Worm (Caenorhabditis elegans) whole organism, L3 larva: ENCODE measurements around the gene fat-5.
A peak's percentile ranks its signal among the peaks of the same experiment; 100 is the strongest.

Experiments used
- ZK546.5 ChIP-seq: sonication (generic microtip); optimal IDR thresholded peaks from 2 replicates; lab custom pipeline; 2017; ENCODE audit warnings: missing biosample characterization, missing genetic modification characterization
- aly-2 ChIP-seq: fragments of 150-350 bp; optimal IDR thresholded peaks from 2 replicates; lab custom pipeline; 2014; ENCODE audit warnings: missing biosample characterization, missing genetic modification characterization
- ceh-16 ChIP-seq: sonication (generic microtip); optimal IDR thresholded peaks from 2 replicates; lab custom pipeline; 2017; ENCODE audit warnings: missing biosample characterization, missing genetic modification characterization
- ceh-28 ChIP-seq: fragments of 150-350 bp; optimal IDR thresholded peaks from 2 replicates; lab custom pipeline; 2014; ENCODE audit warnings: missing biosample characterization, missing genetic modification reagents, missing genetic modification characterization
- ceh-82 ChIP-seq: fragments of 150-350 bp; optimal IDR thresholded peaks from 2 replicates; lab custom pipeline; 2014; ENCODE audit warnings: missing biosample characterization, missing genetic modification characterization
- ceh-9 ChIP-seq: sonication (generic microtip); optimal IDR thresholded peaks from 2 replicates; lab custom pipeline; 2018; ENCODE audit warnings: missing biosample characterization, missing genetic modification characterization
- daf-12 ChIP-seq: fragments of 150-350 bp; optimal IDR thresholded peaks from 2 replicates; lab custom pipeline; 2014; ENCODE audit warnings: missing biosample characterization, missing genetic modification reagents, missing genetic modification characterization
- egl-27 ChIP-seq: sonication (generic microtip); optimal IDR thresholded peaks from 4 replicates; lab custom pipeline; 2017; ENCODE audit warnings: missing biosample characterization, missing genetic modification reagents, missing genetic modification characterization
- egl-5 ChIP-seq: fragments of 150-350 bp; optimal IDR thresholded peaks from 2 replicates; lab custom pipeline; 2017; ENCODE audit warnings: missing biosample characterization, missing genetic modification reagents, missing genetic modification characterization, inconsistent platforms
- elt-1 ChIP-seq: fragments of 150-350 bp; optimal IDR thresholded peaks from 2 replicates; lab custom pipeline; 2014; ENCODE audit warnings: missing biosample characterization, missing genetic modification characterization
- elt-2 ChIP-seq: sonication (generic microtip); optimal IDR thresholded peaks from 2 replicates; lab custom pipeline; 2016; ENCODE audit warnings: missing genetic modification reagents, mild to moderate bottlenecking, missing genetic modification characterization, missing compliant biosample characterization
- eor-1 ChIP-seq, 2 experiments: fragments of 150-350 bp; optimal IDR thresholded peaks; 2 replicates each; lab custom pipeline; 2014 to 2018; ENCODE audit warnings: missing biosample characterization in 2 of 2, missing genetic modification characterization in 2 of 2
- fkh-2 ChIP-seq: fragments of 150-350 bp; optimal IDR thresholded peaks from 2 replicates; lab custom pipeline; 2014; ENCODE audit warnings: missing biosample characterization, missing genetic modification reagents, missing genetic modification characterization
- hmg-11 ChIP-seq: sonication (generic microtip); optimal IDR thresholded peaks from 2 replicates; lab custom pipeline; 2016; ENCODE audit warnings: missing genetic modification characterization, missing compliant biosample characterization
- jun-1 ChIP-seq: fragments of 150-350 bp; optimal IDR thresholded peaks from 2 replicates; lab custom pipeline; 2014; ENCODE audit warnings: missing biosample characterization, missing genetic modification reagents, missing genetic modification characterization
- lin-15B ChIP-seq: fragments of 150-350 bp; optimal IDR thresholded peaks from 2 replicates; lab custom pipeline; 2014; ENCODE audit warnings: missing biosample characterization, missing genetic modification characterization
- lin-39 ChIP-seq: fragments of 150-350 bp; optimal IDR thresholded peaks from 2 replicates; lab custom pipeline; 2018; ENCODE audit warnings: missing biosample characterization, missing genetic modification reagents, missing genetic modification characterization
- lsy-12 ChIP-seq: sonication (generic microtip); optimal IDR thresholded peaks from 2 replicates; lab custom pipeline; 2016; ENCODE audit warnings: mild to moderate bottlenecking, missing genetic modification characterization, missing compliant biosample characterization
- mdl-1 ChIP-seq: fragments of 150-350 bp; optimal IDR thresholded peaks from 2 replicates; lab custom pipeline; 2014; ENCODE audit warnings: missing biosample characterization, missing genetic modification characterization
- mml-1 ChIP-seq: fragments of 150-350 bp; sonication (generic microtip); optimal IDR thresholded peaks from 3 replicates; lab custom pipeline; 2014; ENCODE audit warnings: missing biosample characterization, missing genetic modification characterization
- nfya-1 ChIP-seq: sonication (generic microtip); optimal IDR thresholded peaks from 2 replicates; lab custom pipeline; 2017; ENCODE audit warnings: missing genetic modification characterization, mild to moderate bottlenecking, missing compliant biosample characterization, antibody characterized with exemption, moderate library complexity; ENCODE audit not compliant: insufficient read depth
- nhr-11 ChIP-seq: fragments of 150-350 bp; optimal IDR thresholded peaks from 2 replicates; lab custom pipeline; 2014; ENCODE audit warnings: missing biosample characterization, missing genetic modification characterization
- nhr-237 ChIP-seq: fragments of 150-350 bp; optimal IDR thresholded peaks from 2 replicates; lab custom pipeline; 2014; ENCODE audit warnings: missing biosample characterization, missing genetic modification characterization
- nhr-25 ChIP-seq: sonication (generic microtip); optimal IDR thresholded peaks from 2 replicates; lab custom pipeline; 2017; ENCODE audit warnings: missing biosample characterization, missing genetic modification characterization
- nhr-28 ChIP-seq: fragments of 150-350 bp; optimal IDR thresholded peaks from 2 replicates; lab custom pipeline; 2014; ENCODE audit warnings: missing biosample characterization, missing genetic modification characterization
- nhr-43 ChIP-seq: sonication (generic microtip); optimal IDR thresholded peaks from 2 replicates; lab custom pipeline; 2016; ENCODE audit warnings: mild to moderate bottlenecking, missing genetic modification characterization, missing compliant biosample characterization; ENCODE audit not compliant: poor library complexity, severe bottlenecking
- nhr-77 ChIP-seq: fragments of 150-350 bp; optimal IDR thresholded peaks from 2 replicates; lab custom pipeline; 2014; ENCODE audit warnings: missing biosample characterization, missing genetic modification characterization
- pha-4 ChIP-seq: fragments of 150-350 bp; optimal IDR thresholded peaks from 2 replicates; lab custom pipeline; 2014; ENCODE audit warnings: missing biosample characterization, missing genetic modification reagents, missing genetic modification characterization
- sea-2 ChIP-seq: fragments of 150-350 bp; sonication (generic microtip); optimal IDR thresholded peaks from 4 replicates; lab custom pipeline; 2014; ENCODE audit warnings: missing biosample characterization, missing genetic modification reagents, missing genetic modification characterization
- skn-1 ChIP-seq: fragments of 150-350 bp; optimal IDR thresholded peaks from 2 replicates; lab custom pipeline; 2014; ENCODE audit warnings: missing biosample characterization, missing genetic modification characterization
- snpc-4 ChIP-seq: fragments of 150-350 bp; optimal IDR thresholded peaks from 2 replicates; lab custom pipeline; 2014; ENCODE audit warnings: missing biosample characterization, missing genetic modification characterization
- tbx-2 ChIP-seq: sonication (generic microtip); optimal IDR thresholded peaks from 2 replicates; lab custom pipeline; 2016; ENCODE audit warnings: mild to moderate bottlenecking, missing genetic modification characterization, missing compliant biosample characterization
- unc-39 ChIP-seq: sonication (generic microtip); optimal IDR thresholded peaks from 4 replicates; lab custom pipeline; 2017; ENCODE audit warnings: missing biosample characterization, missing genetic modification characterization
- unc-62 ChIP-seq: fragments of 150-350 bp; sonication (generic microtip); optimal IDR thresholded peaks from 4 replicates; lab custom pipeline; 2014; ENCODE audit warnings: missing biosample characterization, missing genetic modification reagents, missing genetic modification characterization
- zag-1 ChIP-seq: fragments of 150-350 bp; optimal IDR thresholded peaks from 2 replicates; lab custom pipeline; 2014; ENCODE audit warnings: missing biosample characterization, missing genetic modification characterization
- ztf-4 ChIP-seq: fragments of 150-350 bp; optimal IDR thresholded peaks from 2 replicates; lab custom pipeline; 2014; ENCODE audit warnings: missing biosample characterization, missing genetic modification characterization

The fat-5 gene

DNA sequence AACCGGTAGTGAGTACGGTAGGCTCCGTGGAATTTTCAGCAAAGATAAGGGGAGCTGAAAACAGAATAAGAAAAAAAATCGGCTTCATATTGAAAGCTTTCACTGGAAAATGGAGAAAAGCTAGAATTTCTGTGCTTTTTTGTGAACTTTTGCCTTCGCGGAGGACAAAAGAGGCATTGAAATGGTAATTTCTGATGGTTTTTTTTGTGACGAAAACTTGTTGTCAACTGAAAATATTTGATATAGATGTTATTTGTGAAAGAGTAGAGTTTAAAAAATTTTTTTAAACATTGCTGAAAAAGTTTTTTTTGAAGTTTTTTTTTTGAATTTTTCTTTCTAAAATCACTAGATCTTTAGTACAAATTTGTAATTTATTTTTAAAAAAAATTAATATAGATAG is 38.0 kb upstream of the fat-5 start, which contains the start of gene F59A1.18:
Gene F59A1.18, minus strand, starts transcription at position 101 of the 400 bp plus-strand sequence.
- TF ChIP-seq elt-2 (tag; lab: Kevin White, UChicago) (no peak), daf-12 (no peak), nhr-43 (no peak), unc-62 (GFP tag; lab: Kevin White, UChicago) (no peak), fkh-2 (tag; lab: Kevin White, UChicago) (no peak), aly-2 (tag; lab: Kevin White, UChicago) (no peak), egl-5 (no peak), nhr-25 (no peak), nhr-237 (tag; lab: Kevin White, UChicago) (no peak), sea-2 (no peak), tbx-2 (tag; lab: Kevin White, UChicago) (no peak), ceh-28 (no peak), pha-4 (no peak), ZK546.5 (no peak), hmg-11 (tag; lab: Kevin White, UChicago) (no peak), nhr-77 (tag; lab: Kevin White, UChicago) (no peak), ceh-16 (tag; lab: Kevin White, UChicago) (no peak), jun-1 (tag; lab: Kevin White, UChicago) (no peak), skn-1 (tag; lab: Kevin White, UChicago) (no peak)

DNA sequence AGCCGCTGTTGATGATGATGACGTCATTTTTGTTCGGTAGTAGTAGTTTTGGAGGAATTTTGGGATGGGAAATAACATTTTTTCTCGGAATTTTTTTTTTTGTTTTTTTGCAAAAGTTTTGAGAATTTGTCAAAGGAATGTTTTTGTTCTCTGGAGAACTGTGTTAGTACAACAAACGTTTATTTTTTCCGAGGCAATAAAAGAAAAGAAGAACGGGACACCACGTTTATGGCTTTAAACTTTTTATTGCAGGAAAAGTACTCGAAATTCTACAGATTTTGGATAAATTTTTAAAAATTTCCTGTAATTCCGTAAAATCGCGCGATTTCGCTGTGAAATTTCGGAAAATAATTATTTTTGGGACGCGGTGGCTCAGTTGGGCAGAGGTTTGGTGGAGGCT is 33.9 kb upstream of the fat-5 start, which contains the start of gene F59A1.13:
Gene F59A1.13, minus strand, starts transcription at position 101 of the 400 bp plus-strand sequence.
- TF ChIP-seq nhr-28: no peak
- TF ChIP-seq, all 47 proteins: peak for 0

DNA sequence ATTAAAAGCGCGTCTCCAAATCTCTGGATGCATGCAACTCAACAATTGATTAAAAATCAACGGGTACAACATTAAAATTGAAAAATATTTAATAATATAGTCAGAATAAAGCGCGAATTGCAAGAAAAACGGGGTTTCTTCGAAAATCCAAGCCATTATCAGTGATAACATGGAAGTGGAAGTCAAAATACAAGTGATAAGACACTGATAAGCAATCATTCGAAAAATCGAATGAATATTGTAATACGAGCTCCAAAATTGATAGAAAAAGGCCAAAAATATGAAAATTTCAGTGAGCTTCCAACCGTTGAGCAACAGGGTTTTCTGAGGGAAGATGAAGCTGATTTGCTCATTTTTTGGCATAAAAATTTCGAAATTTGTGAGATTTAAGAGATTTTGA is 30.5 kb upstream of the fat-5 start:
- TF ChIP-seq lin-15B (tag; lab: Kevin White, UChicago) (no peak), elt-2 (tag; lab: Kevin White, UChicago) (peak; percentile 47)

DNA sequence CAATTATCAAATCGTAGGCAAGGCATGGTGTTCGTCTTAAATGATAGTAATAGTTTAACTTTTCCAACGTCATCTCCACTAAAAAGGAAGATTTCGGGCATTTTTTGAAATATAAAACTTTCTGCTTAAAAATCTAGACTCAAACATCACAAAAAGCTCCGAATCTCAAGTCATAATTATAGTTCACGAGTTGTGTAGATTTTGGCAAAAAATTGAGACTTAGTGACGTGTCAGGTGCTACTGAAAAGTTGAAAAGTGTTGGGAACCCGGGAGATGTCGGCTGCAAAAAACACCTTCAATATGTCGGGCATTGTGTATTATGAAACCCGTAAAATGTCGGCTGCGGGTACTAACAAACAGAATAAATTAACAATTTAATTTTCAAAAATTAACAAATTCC is 29.0 kb upstream of the fat-5 start, which contains the start of gene Y26G10.1:
Gene Y26G10.1, minus strand, starts transcription at position 101 of the 400 bp plus-strand sequence.
- TF ChIP-seq lin-39 (no peak), lin-15B (tag; lab: Kevin White, UChicago) (no peak), fkh-2 (tag; lab: Kevin White, UChicago) (no peak), nfya-1 (tag; lab: Kevin White, UChicago) (no peak), nhr-77 (tag; lab: Kevin White, UChicago) (no peak), nhr-28 (no peak), zag-1 (tag; lab: Kevin White, UChicago) (no peak), snpc-4 (no peak)

DNA sequence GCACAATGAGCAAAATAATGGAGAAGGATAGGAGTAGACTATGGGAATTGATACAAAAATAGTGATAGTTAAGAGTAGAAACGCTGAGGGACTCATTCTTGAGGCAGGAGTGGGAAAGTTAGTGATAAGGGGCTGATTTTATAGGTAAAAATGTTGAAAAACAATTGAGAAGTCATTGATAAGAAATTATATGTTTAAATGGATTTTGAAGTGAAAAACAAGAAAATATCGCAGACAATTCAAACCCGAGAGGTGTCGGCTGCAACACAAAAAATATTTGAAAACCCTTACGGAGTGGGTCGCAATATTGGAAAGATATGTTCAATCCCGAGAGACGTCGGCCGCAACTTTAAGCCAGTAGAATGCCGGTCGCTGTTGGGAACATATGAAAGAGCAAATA is 28.1 kb upstream of the fat-5 start, which contains the start of gene spp-29:
Gene spp-29, minus strand, starts transcription at position 101 of the 400 bp plus-strand sequence.
- TF ChIP-seq elt-2 (tag; lab: Kevin White, UChicago): no peak
- TF ChIP-seq ceh-82 (tag; lab: Kevin White, UChicago): no peak
- no peak for TF ChIP-seq skn-1 (tag; lab: Kevin White, UChicago)
- TF ChIP-seq unc-39 (tag; lab: Kevin White, UChicago): no peak
- TF ChIP-seq zag-1 (tag; lab: Kevin White, UChicago): no peak
- no peak for TF ChIP-seq egl-27
- no peak for TF ChIP-seq nhr-43
- no peak for TF ChIP-seq nhr-28
- no peak for TF ChIP-seq nhr-237 (tag; lab: Kevin White, UChicago)

DNA sequence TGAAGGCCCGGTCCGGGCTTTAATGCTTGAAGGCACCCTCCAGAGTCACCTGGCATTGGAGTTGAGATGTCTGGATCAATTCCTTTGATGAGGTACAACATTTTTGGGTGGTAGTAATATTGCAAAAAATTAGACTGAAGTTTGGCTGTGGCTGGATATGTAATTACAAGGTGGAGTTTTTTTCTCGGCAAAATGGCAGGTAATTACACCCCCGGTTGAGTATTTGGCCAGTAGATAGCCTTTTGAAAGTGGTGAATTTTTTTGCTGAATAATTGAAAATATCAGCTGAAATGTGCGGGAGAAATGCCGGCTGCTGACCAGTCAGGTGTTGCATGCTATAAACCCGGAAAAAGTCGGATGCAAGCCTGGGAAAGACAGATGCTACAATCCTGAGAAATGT is 25.7 kb upstream of the fat-5 start, which contains the start of gene Y26G10.4:
Gene Y26G10.4, minus strand, starts transcription at position 101 of the 400 bp plus-strand sequence.
- no peak for TF ChIP-seq ceh-9 (tag; lab: Kevin White, UChicago)

DNA sequence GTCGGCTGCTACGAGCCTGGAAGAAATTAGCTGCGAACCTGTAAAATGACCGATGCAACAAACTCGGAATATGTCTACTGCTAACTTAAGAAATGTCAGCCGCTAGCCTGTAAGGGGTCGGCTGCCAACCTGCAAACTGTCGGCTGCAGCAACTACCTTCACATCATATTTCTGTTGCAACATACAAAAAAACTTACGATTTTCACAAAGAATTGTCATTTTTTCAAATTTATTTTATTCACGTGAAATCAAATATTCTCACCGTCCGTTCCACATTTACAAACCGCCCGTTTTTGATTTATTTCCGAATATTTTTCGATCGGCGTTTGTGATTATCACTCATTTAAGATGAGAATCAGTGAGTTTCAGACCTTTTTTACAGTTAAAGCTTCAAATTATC is 25.1 kb upstream of the fat-5 start, which contains the start of gene Y26G10.6:
Gene Y26G10.6, plus strand, starts transcription at position 301 of the 400 bp plus-strand sequence.
- TF ChIP-seq nhr-25: no peak
- TF ChIP-seq elt-2 (tag; lab: Kevin White, UChicago): no peak
- TF ChIP-seq lsy-12 (tag; lab: Kevin White, UChicago): no peak
- TF ChIP-seq mml-1 (tag; lab: Kevin White, UChicago): no peak
- TF ChIP-seq eor-1 (tag; optimal IDR thresholded peaks at IDR 0.05; lab: Kevin White, UChicago): no peak
- TF ChIP-seq nhr-43: no peak
- TF ChIP-seq nhr-237 (tag; lab: Kevin White, UChicago): no peak
- no peak for TF ChIP-seq snpc-4
- TF ChIP-seq mdl-1 (tag; lab: Kevin White, UChicago): no peak
- TF ChIP-seq nhr-11 (tag; lab: Kevin White, UChicago): no peak
- no peak for TF ChIP-seq elt-1 (tag; lab: Kevin White, UChicago)
- no peak for TF ChIP-seq lin-15B (tag; lab: Kevin White, UChicago)
- TF ChIP-seq skn-1 (tag; lab: Kevin White, UChicago): no peak
- no peak for TF ChIP-seq ztf-4 (tag; lab: Kevin White, UChicago)
- no peak for TF ChIP-seq jun-1 (tag; lab: Kevin White, UChicago)
- TF ChIP-seq sea-2: no peak
